Worm (Caenorhabditis elegans) whole organism, early embryonic: Measurements from ENCODE around the gene F43C1.7.

Source experiments
- B0310.2 ChIP-seq: sonication (generic microtip); optimal IDR thresholded peaks from 2 replicates; lab custom pipeline; 2016; ENCODE audit warnings: mild to moderate bottlenecking, missing genetic modification characterization, missing compliant biosample characterization
- F13C5.2 ChIP-seq: sonication (generic microtip); optimal IDR thresholded peaks from 2 replicates; lab custom pipeline; 2017; ENCODE audit warnings: mild to moderate bottlenecking, missing genetic modification characterization, inconsistent platforms, missing compliant biosample characterization
- aly-1 ChIP-seq: sonication (generic microtip); optimal IDR thresholded peaks from 2 replicates; lab custom pipeline; 2016; ENCODE audit warnings: missing genetic modification characterization, missing compliant biosample characterization
- ama-1 ChIP-seq: fragments of 150-350 bp; optimal IDR thresholded peaks from 2 replicates; lab custom pipeline; 2014
- ceh-13 ChIP-seq: fragments of 200-800 bp; sonication (Bioruptor generic); optimal IDR thresholded peaks from 2 replicates; lab custom pipeline; 2018; ENCODE audit warnings: mild to moderate bottlenecking, missing genetic modification characterization, missing compliant biosample characterization
- ceh-36 ChIP-seq: sonication (generic microtip); optimal IDR thresholded peaks from 2 replicates; lab custom pipeline; 2016; ENCODE audit warnings: missing genetic modification characterization, inconsistent platforms, missing compliant biosample characterization
- ets-7 ChIP-seq: sonication (generic microtip); optimal IDR thresholded peaks from 2 replicates; lab custom pipeline; 2016; ENCODE audit warnings: missing genotype, missing genetic modification characterization, missing compliant biosample characterization
- flt-1 ChIP-seq: fragments of 200-800 bp; sonication (Bioruptor generic); IDR thresholded peaks from 2 replicates; pipeline ENCODE4 v1.3.6; 2022; ENCODE audit warnings: missing genetic modification characterization, missing compliant biosample characterization
- hmbx-1 ChIP-seq: sonication (generic microtip); optimal IDR thresholded peaks from 2 replicates; lab custom pipeline; 2016; ENCODE audit warnings: mild to moderate bottlenecking, missing genetic modification characterization, missing compliant biosample characterization
- hmg-4 ChIP-seq: fragments of 200-800 bp; sonication (Bioruptor generic); optimal IDR thresholded peaks from 2 replicates; lab custom pipeline; 2018; ENCODE audit warnings: mild to moderate bottlenecking, missing genetic modification characterization, missing compliant biosample characterization
- hnd-1 ChIP-seq: sonication (generic microtip); optimal IDR thresholded peaks from 2 replicates; lab custom pipeline; 2016; ENCODE audit warnings: missing genetic modification characterization, missing compliant biosample characterization
- pes-1 ChIP-seq: fragments of 200-800 bp; sonication (Bioruptor generic); IDR thresholded peaks from 2 replicates; pipeline ENCODE4 v1.3.6; 2022; ENCODE audit warnings: missing genetic modification reagents, missing genetic modification characterization, missing compliant biosample characterization
- scrt-1 ChIP-seq: fragments of 200-800 bp; sonication (Bioruptor generic); IDR thresholded peaks from 2 replicates; pipeline ENCODE4 v1.3.6; 2022; ENCODE audit warnings: missing genetic modification characterization, missing compliant biosample characterization
- sea-1 ChIP-seq: fragments of 200-800 bp; sonication (Bioruptor generic); conservative IDR thresholded peaks from 2 replicates; pipeline ENCODE4 v1.3.6; 2022; ENCODE audit warnings: missing genetic modification characterization, missing compliant biosample characterization
- tbx-11 ChIP-seq: fragments of 200-800 bp; sonication (Bioruptor generic); IDR thresholded peaks from 2 replicates; pipeline ENCODE4 v1.3.6; 2022; ENCODE audit warnings: missing genetic modification characterization, missing compliant biosample characterization
- tbx-37 ChIP-seq: fragments of 200-800 bp; sonication (Bioruptor generic); conservative IDR thresholded peaks from 2 replicates; pipeline ENCODE4 v1.3.6; 2022; ENCODE audit warnings: missing genetic modification reagents, missing genetic modification characterization, missing compliant biosample characterization
- tra-4 ChIP-seq: sonication (generic microtip); optimal IDR thresholded peaks from 2 replicates; lab custom pipeline; 2017; ENCODE audit warnings: missing genetic modification characterization, missing compliant biosample characterization

F43C1.7 gene

ce11 chrIII:4209188-4209587 lies 33.2 kb downstream of the F43C1.7 start, which contains the start of gene phlp-2:
Gene phlp-2 (plus strand): TSS chrIII:4209488.
- no peak for TF ChIP-seq pes-1 (GFP tag; lab: Robert Waterston, UW)
- TF ChIP-seq hmbx-1 (tag; lab: Kevin White, UChicago), result no peak
- TF ChIP-seq B0310.2 (tag; lab: Kevin White, UChicago), result no peak
- TF ChIP-seq flt-1 (GFP tag; lab: Robert Waterston, UW), result no peak
- TF ChIP-seq ceh-36 (tag; lab: Kevin White, UChicago), result no peak
- no peak for TF ChIP-seq ets-7

- TF ChIP-seq ceh-36 (tag; lab: Kevin White, UChicago) (no peak), hmbx-1 (tag; lab: Kevin White, UChicago) (no peak), flt-1 (GFP tag; lab: Robert Waterston, UW) (no peak), ceh-13 (GFP tag; lab: Kevin White, UChicago) (no peak), sea-1 (GFP tag; lab: Robert Waterston, UW) (no peak), F13C5.2 (tag; lab: Kevin White, UChicago) (no peak), hmg-4 (GFP tag; lab: Kevin White, UChicago) (no peak), pes-1 (GFP tag; lab: Robert Waterston, UW) (no peak), hnd-1 (tag; lab: Kevin White, UChicago) (no peak), B0310.2 (tag; lab: Kevin White, UChicago) (no peak), scrt-1 (GFP tag; lab: Robert Waterston, UW) (no peak), ets-7 (no peak)
These were observed 34.2 kb downstream of the F43C1.7 start for ce11 chrIII:4208210-4208609.

ce11 chrIII:4205751-4206327 lies 36.5 kb downstream of the F43C1.7 start, which contains the start of gene R74.8:
Gene R74.8 (plus strand): TSS chrIII:4206277.
- TF ChIP-seq flt-1 (GFP tag; lab: Robert Waterston, UW) (no peak), tbx-11 (GFP tag; lab: Robert Waterston, UW) (no peak), F13C5.2 (tag; lab: Kevin White, UChicago) (no peak), ets-7 (no peak), ceh-36 (tag; lab: Kevin White, UChicago) (no peak), hmbx-1 (tag; lab: Kevin White, UChicago) (no peak), tra-4 (no peak), hmg-4 (GFP tag; lab: Kevin White, UChicago) (no peak), aly-1 (tag; lab: Kevin White, UChicago) (no peak), pes-1 (GFP tag; lab: Robert Waterston, UW) (no peak), tbx-37 (GFP tag; lab: Robert Waterston, UW) (no peak), ceh-13 (GFP tag; lab: Kevin White, UChicago) (no peak), sea-1 (GFP tag; lab: Robert Waterston, UW) (no peak), ama-1 (lab: Kevin White, UChicago) (no peak), scrt-1 (GFP tag; lab: Robert Waterston, UW) (no peak), B0310.2 (tag; lab: Kevin White, UChicago) (no peak)

ce11 chrIII:4204964-4205363 lies 37.4 kb downstream of the F43C1.7 start:
- TF ChIP-seq tbx-37 (GFP tag; lab: Robert Waterston, UW), result no peak
- no peak for TF ChIP-seq flt-1 (GFP tag; lab: Robert Waterston, UW)
- TF ChIP-seq tra-4, result no peak
- TF ChIP-seq F13C5.2 (tag; lab: Kevin White, UChicago), result no peak
- no peak for TF ChIP-seq ceh-13 (GFP tag; lab: Kevin White, UChicago)
- TF ChIP-seq hmg-4 (GFP tag; lab: Kevin White, UChicago), result no peak
- no peak for TF ChIP-seq B0310.2 (tag; lab: Kevin White, UChicago)
- no peak for TF ChIP-seq ets-7

- TF ChIP-seq tbx-37 (GFP tag; lab: Robert Waterston, UW) (no peak), ama-1 (lab: Kevin White, UChicago) (no peak), flt-1 (GFP tag; lab: Robert Waterston, UW) (no peak), sea-1 (GFP tag; lab: Robert Waterston, UW) (no peak), aly-1 (tag; lab: Kevin White, UChicago) (no peak), tra-4 (no peak), hnd-1 (tag; lab: Kevin White, UChicago) (no peak), pes-1 (GFP tag; lab: Robert Waterston, UW) (no peak), F13C5.2 (tag; lab: Kevin White, UChicago) (no peak), scrt-1 (GFP tag; lab: Robert Waterston, UW) (no peak), hmbx-1 (tag; lab: Kevin White, UChicago) (no peak), ceh-36 (tag; lab: Kevin White, UChicago) (no peak)
These were observed 38.3 kb downstream of the F43C1.7 start, which contains the start of the genes pelo-1 and R74.7 for ce11 chrIII:4204072-4204471. Gene pelo-1 (minus strand): TSS chrIII:4204222. Gene R74.7 (plus strand): TSS chrIII:4204429.

- no peak for TF ChIP-seq F13C5.2 (tag; lab: Kevin White, UChicago)
- no peak for TF ChIP-seq hmbx-1 (tag; lab: Kevin White, UChicago)
- TF ChIP-seq hmg-4 (GFP tag; lab: Kevin White, UChicago), result no peak
- TF ChIP-seq sea-1 (GFP tag; lab: Robert Waterston, UW), result no peak
- no peak for TF ChIP-seq ceh-36 (tag; lab: Kevin White, UChicago)
- TF ChIP-seq ets-7, result no peak
- TF ChIP-seq ama-1 (lab: Kevin White, UChicago), result no peak
- TF ChIP-seq aly-1 (tag; lab: Kevin White, UChicago), result no peak
- TF ChIP-seq ceh-13 (GFP tag; lab: Kevin White, UChicago), result no peak
- TF ChIP-seq tbx-37 (GFP tag; lab: Robert Waterston, UW), result no peak
- TF ChIP-seq B0310.2 (tag; lab: Kevin White, UChicago), result no peak
- TF ChIP-seq tra-4, result no peak
- TF ChIP-seq scrt-1 (GFP tag; lab: Robert Waterston, UW), result no peak
These were observed 45.4 kb downstream of the F43C1.7 start, which contains the start of gene asd-1 for ce11 chrIII:4196988-4197384. Gene asd-1 (plus strand): TSS chrIII:4197285.
